Fruit fly (Drosophila melanogaster) whole organism, adult: ENCODE measurements around the gene CG14507.

Experiments used
- CG11617 ChIP-seq: fragments of 200-800 bp; sonication (Bioruptor generic); optimal IDR thresholded peaks from 2 replicates; lab custom pipeline; 2017; ENCODE audit warnings: mild to moderate bottlenecking, missing biosample characterization, missing genetic modification reagents, missing genetic modification characterization
- CG12768 ChIP-seq: fragments of 200-800 bp; sonication (Bioruptor generic); optimal IDR thresholded peaks from 2 replicates; lab custom pipeline; 2017; ENCODE audit warnings: missing biosample characterization, missing genetic modification characterization, mild to moderate bottlenecking, moderate library complexity, missing genetic modification reagents
- CG14711 ChIP-seq: fragments of 200-800 bp; sonication (Bioruptor generic); optimal IDR thresholded peaks from 2 replicates; lab custom pipeline; 2018; ENCODE audit warnings: missing biosample characterization, mild to moderate bottlenecking, missing genetic modification characterization, moderate library complexity
- CG1620 ChIP-seq: fragments of 200-800 bp; sonication (Bioruptor generic); optimal IDR thresholded peaks from 2 replicates; lab custom pipeline; 2016; ENCODE audit warnings: missing biosample characterization, missing genetic modification characterization
- CG33017 ChIP-seq: fragments of 200-800 bp; sonication (Bioruptor generic); optimal IDR thresholded peaks from 2 replicates; lab custom pipeline; 2018; ENCODE audit warnings: missing biosample characterization, mild to moderate bottlenecking, missing genetic modification characterization, moderate library complexity
- CG5204 ChIP-seq: fragments of 200-800 bp; sonication (Bioruptor generic); optimal IDR thresholded peaks from 2 replicates; lab custom pipeline; 2016; ENCODE audit warnings: missing biosample characterization, missing genetic modification characterization
- CG7045 ChIP-seq: fragments of 200-800 bp; sonication (Bioruptor generic); optimal IDR thresholded peaks from 2 replicates; lab custom pipeline; 2017; ENCODE audit warnings: missing biosample characterization, mild to moderate bottlenecking, missing genetic modification characterization
- CG7101 ChIP-seq: fragments of 200-800 bp; sonication (Bioruptor generic); optimal IDR thresholded peaks from 2 replicates; lab custom pipeline; 2018; ENCODE audit warnings: missing biosample characterization, mild to moderate bottlenecking, missing genetic modification characterization, moderate library complexity
- Crg-1 ChIP-seq: fragments of 200-800 bp; sonication (Bioruptor generic); optimal IDR thresholded peaks from 2 replicates; lab custom pipeline; 2016; ENCODE audit warnings: missing biosample characterization, missing genetic modification characterization
- Hr96 ChIP-seq: fragments of 200-800 bp; sonication (Bioruptor generic); optimal IDR thresholded peaks from 2 replicates; lab custom pipeline; 2016; ENCODE audit warnings: missing biosample characterization, missing genetic modification characterization
- bab1 ChIP-seq: fragments of 200-800 bp; sonication (Bioruptor generic); optimal IDR thresholded peaks from 3 replicates; lab custom pipeline; 2019; ENCODE audit warnings: missing biosample characterization, mild to moderate bottlenecking, missing genetic modification characterization, moderate library complexity
- cnc ChIP-seq, 2 experiments: fragments of >200 bp; optimal IDR thresholded peaks; 2 replicates each; lab custom pipeline; 2017
- kay ChIP-seq: fragments of 200-800 bp; sonication (Bioruptor generic); peaks from one replicate; lab custom pipeline; 2016; ENCODE audit warnings: missing biosample characterization, missing genetic modification characterization, borderline replicate concordance
- pad ChIP-seq: fragments of 200-800 bp; sonication (Bioruptor generic); optimal IDR thresholded peaks from 3 replicates; lab custom pipeline; 2017; ENCODE audit warnings: missing biosample characterization, missing genetic modification characterization, mild to moderate bottlenecking, moderate library complexity, missing genetic modification reagents

DNA sequence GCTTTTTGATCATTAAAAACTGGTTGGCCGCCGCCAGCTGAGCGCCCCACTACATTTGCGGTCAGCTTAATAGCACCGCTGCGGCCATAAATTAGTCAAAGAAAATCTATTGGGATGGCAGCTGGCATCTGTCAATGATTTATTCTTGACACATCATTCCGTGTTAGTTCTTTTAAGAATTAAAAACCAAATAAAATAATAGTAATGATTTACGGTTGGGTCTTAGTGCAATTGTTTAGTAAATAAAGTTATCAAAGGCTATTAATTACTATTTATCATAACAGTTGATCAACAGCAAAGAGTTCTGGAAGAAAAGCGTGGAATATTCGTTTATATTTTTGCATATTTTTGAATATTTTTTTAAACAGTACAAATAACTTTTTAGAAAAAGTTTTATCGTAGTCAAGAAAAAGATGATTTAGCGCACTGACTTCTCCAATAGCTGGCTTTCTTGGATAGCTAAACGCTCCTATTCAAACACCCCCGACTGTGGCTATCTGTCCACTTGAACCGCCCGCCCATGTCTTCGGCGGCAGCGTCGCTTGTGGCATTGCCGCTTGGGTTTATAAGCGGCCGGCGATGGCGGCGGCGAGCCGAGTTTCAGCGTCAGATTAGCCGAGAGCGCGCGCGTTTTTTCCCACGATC lies 30.4 kb downstream of the CG14507 start, which contains the start of gene CG14515:
- no peak for TF ChIP-seq kay (GFP tag; lab: Kevin White, UChicago)
- TF ChIP-seq CG33017, result no peak
- no peak for TF ChIP-seq Crg-1 (GFP tag; lab: Kevin White, UChicago)
- TF ChIP-seq bab1 (GFP tag; lab: Kevin White, UChicago), result no peak
- no peak for TF ChIP-seq CG5204 (GFP tag; lab: Kevin White, UChicago)
- TF ChIP-seq Hr96, result no peak
- no peak for TF ChIP-seq CG11617 (GFP tag; lab: Kevin White, UChicago)
- no peak for TF ChIP-seq pad
- no peak for TF ChIP-seq CG12768
- TF ChIP-seq cnc (optimal IDR thresholded peaks at IDR 0.05; lab: Kevin White, UChicago), result no peak
- TF ChIP-seq CG7045 (GFP tag; lab: Kevin White, UChicago), result no peak
- TF ChIP-seq CG14711 (tag; lab: Kevin White, UChicago), result no peak
- no peak for TF ChIP-seq CG7101 (tag; lab: Kevin White, UChicago)
- TF ChIP-seq CG1620 (GFP tag; lab: Kevin White, UChicago), result no peak
